Fruit fly (Drosophila melanogaster) whole organism, embryonic: ENCODE measurements around the gene DEF8.

Source experiments
- Abd-B ChIP-seq: fragments of 200-800 bp; sonication (Bioruptor generic); optimal IDR thresholded peaks from 2 replicates; lab custom pipeline; 2018; ENCODE audit warnings: missing biosample characterization, mild to moderate bottlenecking, missing genetic modification characterization, moderate library complexity
- Bgb ChIP-seq: fragments of 200-800 bp; sonication (Bioruptor generic); IDR thresholded peaks from 2 replicates; pipeline ENCODE4 v1.3.6; 2022; ENCODE audit warnings: missing biosample characterization, missing genetic modification characterization; ENCODE audit not compliant: partially characterized antibody
- CG10431 ChIP-seq: fragments of 200-800 bp; sonication (Bioruptor generic); optimal IDR thresholded peaks from 3 replicates; lab custom pipeline; 2018; ENCODE audit warnings: missing biosample characterization, mild to moderate bottlenecking, missing genetic modification characterization
- CG10543 ChIP-seq: fragments of 200-800 bp; sonication (Bioruptor generic); optimal IDR thresholded peaks from 3 replicates; lab custom pipeline; 2017; ENCODE audit warnings: missing biosample characterization, mild to moderate bottlenecking, missing genetic modification characterization, moderate library complexity
- CG11456 ChIP-seq: fragments of 200-800 bp; sonication (Bioruptor generic); IDR thresholded peaks from 3 replicates; pipeline ENCODE4 v1.3.6; 2022; ENCODE audit warnings: missing biosample characterization, missing genetic modification characterization
- CG11560 ChIP-seq: fragments of 200-800 bp; sonication (Bioruptor generic); IDR thresholded peaks from 3 replicates; pipeline ENCODE4 v1.3.6; 2022; ENCODE audit warnings: missing biosample characterization, missing genetic modification characterization
- CG12219 ChIP-seq: fragments of 200-800 bp; sonication (Bioruptor generic); optimal IDR thresholded peaks from 3 replicates; lab custom pipeline; 2018; ENCODE audit warnings: missing biosample characterization, mild to moderate bottlenecking, missing genetic modification characterization
- CG12299 ChIP-seq: fragments of 200-800 bp; sonication (Bioruptor generic); optimal IDR thresholded peaks from 2 replicates; lab custom pipeline; 2018; ENCODE audit warnings: missing biosample characterization, mild to moderate bottlenecking, missing genetic modification characterization
- CG12744 ChIP-seq: fragments of 200-800 bp; sonication (Bioruptor generic); optimal IDR thresholded peaks from 2 replicates; lab custom pipeline; 2016; ENCODE audit warnings: missing biosample characterization, missing genetic modification characterization
- CG13296 ChIP-seq: fragments of 200-800 bp; sonication (Bioruptor generic); optimal IDR thresholded peaks from 3 replicates; lab custom pipeline; 2018; ENCODE audit warnings: missing biosample characterization, mild to moderate bottlenecking, missing genetic modification characterization
- CG14667 ChIP-seq: fragments of 200-800 bp; sonication (Bioruptor generic); IDR thresholded peaks from 2 replicates; pipeline ENCODE4 v1.3.6; 2022; ENCODE audit warnings: missing biosample characterization, missing genetic modification characterization
- CG1603 ChIP-seq: fragments of 200-800 bp; sonication (Bioruptor generic); optimal IDR thresholded peaks from 2 replicates; lab custom pipeline; 2019; ENCODE audit warnings: missing biosample characterization, mild to moderate bottlenecking, missing genetic modification characterization, moderate library complexity
- CG17361 ChIP-seq: fragments of 200-800 bp; sonication (Bioruptor generic); IDR thresholded peaks from 3 replicates; pipeline ENCODE4 v1.3.6; 2022; ENCODE audit warnings: missing biosample characterization, missing genetic modification characterization
- CG2202 ChIP-seq: fragments of 200-800 bp; sonication (Bioruptor generic); optimal IDR thresholded peaks from 2 replicates; lab custom pipeline; 2018; ENCODE audit warnings: missing biosample characterization, mild to moderate bottlenecking, missing genetic modification characterization
- CG2889 ChIP-seq: fragments of 200-800 bp; sonication (Bioruptor generic); IDR thresholded peaks from 3 replicates; pipeline ENCODE4 v1.3.6; 2022; ENCODE audit warnings: missing biosample characterization, missing genetic modification characterization
- CG31388 ChIP-seq: fragments of 200-800 bp; sonication (Bioruptor generic); optimal IDR thresholded peaks from 2 replicates; lab custom pipeline; 2016; ENCODE audit warnings: missing biosample characterization, missing genetic modification characterization
- CG31441 ChIP-seq: fragments of 200-800 bp; sonication (Bioruptor generic); IDR thresholded peaks from 2 replicates; pipeline ENCODE4 v1.3.6; 2022; ENCODE audit warnings: missing biosample characterization, missing genetic modification characterization
- CG3847 ChIP-seq: fragments of 200-800 bp; sonication (Bioruptor generic); IDR thresholded peaks from 2 replicates; pipeline ENCODE4 v1.3.6; 2022; ENCODE audit warnings: missing biosample characterization, missing genetic modification characterization
- CG4820 ChIP-seq: fragments of 200-800 bp; sonication (Bioruptor generic); optimal IDR thresholded peaks from 3 replicates; lab custom pipeline; 2016; ENCODE audit warnings: missing biosample characterization, missing genetic modification characterization
- CG5180 ChIP-seq: fragments of 200-800 bp; sonication (Bioruptor generic); optimal IDR thresholded peaks from 3 replicates; lab custom pipeline; 2017; ENCODE audit warnings: missing biosample characterization, missing genetic modification characterization, mild to moderate bottlenecking, moderate library complexity, missing genetic modification reagents
- CkIIα-i1 ChIP-seq: fragments of 200-800 bp; sonication (Bioruptor generic); IDR thresholded peaks from 2 replicates; pipeline ENCODE4 v1.3.6; 2022; ENCODE audit warnings: missing biosample characterization, missing genetic modification characterization
- CoRest ChIP-seq: fragments of 200-800 bp; sonication (Bioruptor generic); optimal IDR thresholded peaks from 3 replicates; lab custom pipeline; 2018; ENCODE audit warnings: missing biosample characterization, mild to moderate bottlenecking, missing genetic modification characterization, moderate library complexity
- D19B ChIP-seq: fragments of 200-800 bp; sonication (Bioruptor generic); optimal IDR thresholded peaks from 2 replicates; lab custom pipeline; 2017; ENCODE audit warnings: missing biosample characterization, mild to moderate bottlenecking, missing genetic modification characterization
- Doc3 ChIP-seq: fragments of 200-800 bp; sonication (Bioruptor generic); IDR thresholded peaks from 3 replicates; pipeline ENCODE4 v1.3.6; 2022; ENCODE audit warnings: missing biosample characterization, missing genetic modification characterization; ENCODE audit not compliant: partially characterized antibody
- Dp ChIP-seq: fragments of 200-800 bp; sonication (Bioruptor generic); optimal IDR thresholded peaks from 2 replicates; lab custom pipeline; 2018; ENCODE audit warnings: missing biosample characterization, mild to moderate bottlenecking, missing genetic modification characterization, moderate library complexity
- Eip74EF ChIP-seq, 2 experiments: fragments of 200-800 bp in 1 of 2; fragments of >200 bp in 1 of 2; sonication (Bioruptor generic) in 1 of 2; optimal IDR thresholded peaks; 2 replicates each; lab custom pipeline; 2017 to 2019; ENCODE audit warnings: missing biosample characterization in 2 of 2, missing genetic modification characterization in 2 of 2, mild to moderate bottlenecking in 1 of 2, moderate library complexity in 1 of 2
- Elba2 ChIP-seq: fragments of 200-800 bp; sonication (Bioruptor generic); optimal IDR thresholded peaks from 3 replicates; lab custom pipeline; 2016; ENCODE audit warnings: missing biosample characterization, missing genetic modification characterization
- Gsc ChIP-seq: fragments of 200-800 bp; sonication (Bioruptor generic); IDR thresholded peaks from 2 replicates; pipeline ENCODE4 v1.3.6; 2022; ENCODE audit warnings: missing biosample characterization, missing genetic modification characterization
- Mad ChIP-seq: fragments of 200-800 bp; sonication (Bioruptor generic); optimal IDR thresholded peaks from 2 replicates; lab custom pipeline; 2016; ENCODE audit warnings: missing biosample characterization, missing genetic modification characterization
- Myb ChIP-seq: fragments of 200-800 bp; sonication (Bioruptor generic); optimal IDR thresholded peaks from 2 replicates; lab custom pipeline; 2016; ENCODE audit warnings: missing biosample characterization, missing genetic modification characterization
- Oaz ChIP-seq: fragments of 200-800 bp; sonication (Bioruptor generic); IDR thresholded peaks from 2 replicates; pipeline ENCODE4 v1.3.6; 2022; ENCODE audit warnings: missing biosample characterization, missing genetic modification characterization
- Ravus ChIP-seq: fragments of 200-800 bp; sonication (Bioruptor generic); IDR thresholded peaks from 2 replicates; pipeline ENCODE4 v1.3.6; 2022; ENCODE audit warnings: missing biosample characterization, missing genetic modification characterization
- Rx ChIP-seq: fragments of 200-800 bp; sonication (Bioruptor generic); IDR thresholded peaks from 2 replicates; pipeline ENCODE4 v1.3.6; 2022; ENCODE audit warnings: missing biosample characterization, missing genetic modification characterization
- Side ChIP-seq: fragments of 200-800 bp; sonication (Bioruptor generic); optimal IDR thresholded peaks from 2 replicates; lab custom pipeline; 2016; ENCODE audit warnings: missing biosample characterization, missing genetic modification characterization
- amos ChIP-seq: fragments of 200-800 bp; sonication (Bioruptor generic); IDR thresholded peaks from 2 replicates; pipeline ENCODE4 v1.3.6; 2022; ENCODE audit warnings: missing biosample characterization, missing genetic modification characterization; ENCODE audit not compliant: partially characterized antibody
- ash1 ChIP-seq: fragments of 200-800 bp; sonication (Bioruptor generic); optimal IDR thresholded peaks from 2 replicates; lab custom pipeline; 2018; ENCODE audit warnings: missing biosample characterization, mild to moderate bottlenecking, missing genetic modification characterization
- chinmo ChIP-seq: fragments of 200-800 bp; sonication (Bioruptor generic); IDR thresholded peaks from 4 replicates; pipeline ENCODE4 v1.3.6; 2022; ENCODE audit warnings: missing biosample characterization, missing genetic modification characterization; ENCODE audit not compliant: partially characterized antibody
- disco-r ChIP-seq: fragments of 200-800 bp; sonication (Bioruptor generic); optimal IDR thresholded peaks from 2 replicates; lab custom pipeline; 2016; ENCODE audit warnings: missing biosample characterization, missing genetic modification characterization
- fd102C ChIP-seq: fragments of 200-800 bp; sonication (Bioruptor generic); optimal IDR thresholded peaks from 2 replicates; lab custom pipeline; 2018; ENCODE audit warnings: missing biosample characterization, mild to moderate bottlenecking, missing genetic modification characterization, moderate library complexity
- fd64A ChIP-seq: fragments of 200-800 bp; sonication (Bioruptor generic); optimal IDR thresholded peaks from 3 replicates; lab custom pipeline; 2018; ENCODE audit warnings: missing biosample characterization, mild to moderate bottlenecking, missing genetic modification characterization
- gcm ChIP-seq: fragments of 200-800 bp; sonication (Bioruptor generic); optimal IDR thresholded peaks from 2 replicates; lab custom pipeline; 2019; ENCODE audit warnings: missing biosample characterization, mild to moderate bottlenecking, missing genetic modification characterization, moderate library complexity
- h ChIP-seq: fragments of >200 bp; optimal IDR thresholded peaks from 2 replicates; lab custom pipeline; 2017
- kay ChIP-seq: fragments of 200-800 bp; sonication (Bioruptor generic); optimal IDR thresholded peaks from 2 replicates; lab custom pipeline; 2016; ENCODE audit warnings: missing biosample characterization, missing genetic modification characterization
- ranshi ChIP-seq: fragments of 200-800 bp; sonication (Bioruptor generic); IDR thresholded peaks from 2 replicates; pipeline ENCODE4 v1.3.6; 2022; ENCODE audit warnings: missing biosample characterization, missing genetic modification characterization
- schlank ChIP-seq: fragments of 200-800 bp; sonication (Bioruptor generic); optimal IDR thresholded peaks from 2 replicates; lab custom pipeline; 2018; ENCODE audit warnings: missing biosample characterization, mild to moderate bottlenecking, missing genetic modification characterization
- tap ChIP-seq: fragments of 200-800 bp; optimal IDR thresholded peaks from 3 replicates; lab custom pipeline; 2019; ENCODE audit warnings: missing biosample characterization, mild to moderate bottlenecking, missing genetic modification characterization, moderate library complexity
- tio ChIP-seq: fragments of 200-800 bp; sonication (Bioruptor generic); optimal IDR thresholded peaks from 2 replicates; lab custom pipeline; 2017; ENCODE audit warnings: missing biosample characterization, missing genetic modification characterization, inconsistent platforms
- tup ChIP-seq: fragments of 200-800 bp; sonication (Bioruptor generic); optimal IDR thresholded peaks from 2 replicates; lab custom pipeline; 2016; ENCODE audit warnings: missing biosample characterization, mild to moderate bottlenecking, missing genetic modification characterization, moderate library complexity
- wor ChIP-seq: fragments of 200-800 bp; sonication (Bioruptor generic); IDR thresholded peaks from 2 replicates; pipeline ENCODE4 v1.3.6; 2022; ENCODE audit warnings: missing biosample characterization, missing genetic modification characterization
- zfh2 ChIP-seq: fragments of 200-800 bp; sonication (Bioruptor generic); optimal IDR thresholded peaks from 2 replicates; lab custom pipeline; 2016; ENCODE audit warnings: missing biosample characterization, missing genetic modification characterization

The DEF8 gene

dm6 chr3L:12115966-12116735 is 15.8 kb upstream of the DEF8 start, which contains the start of gene vers (continued):
- TF ChIP-seq CG31388 (GFP tag; lab: Kevin White, UChicago) (no peak), Side (GFP tag; lab: Kevin White, UChicago) (peak; percentile 28), fd102C (GFP tag; lab: Kevin White, UChicago) (no peak), CG11456 (no peak), CG1603 (tag; lab: Kevin White, UChicago) (peak; percentile 70), Mad (GFP tag; lab: Kevin White, UChicago) (no peak), kay (GFP tag; lab: Kevin White, UChicago) (no peak), CG2202 (tag; lab: Kevin White, UChicago) (no peak), D19B (GFP tag; lab: Kevin White, UChicago) (no peak), CG12219 (GFP tag; lab: Kevin White, UChicago) (no peak), CG31441 (GFP tag; lab: Robert Waterston, UW) (no peak), schlank (tag; lab: Kevin White, UChicago) (no peak), CG14667 (no peak), CG2889 (no peak), CG10543 (GFP tag; lab: Kevin White, UChicago) (no peak), Bgb (peak; percentile 95), Doc3 (GFP tag; lab: Robert Waterston, UW) (peak; percentile 91), zfh2 (peak; percentile 33), CG12744 (GFP tag; lab: Kevin White, UChicago) (no peak), Elba2 (peak; percentile 75), CG13296 (GFP tag; lab: Kevin White, UChicago) (peak; percentile 29), Abd-B (peak; percentile 7), gcm (GFP tag; lab: Kevin White, UChicago) (no peak), CG4820 (GFP tag; lab: Kevin White, UChicago) (no peak), tap (tag; lab: Kevin White, UChicago) (no peak), CG17361 (GFP tag; lab: Robert Waterston, UW) (0 out of 3 replicates have a peak, but pooled peaks have one; percentile 34), CkIIα-i1 (no peak), ash1 (GFP tag; lab: Kevin White, UChicago) (no peak), Gsc (GFP tag; lab: Robert Waterston, UW) (no peak), ranshi (0 out of 2 replicates have a peak, but pooled peaks have one; percentile 17), Eip74EF (GFP tag; optimal IDR thresholded peaks at IDR 0.05; lab: Kevin White, UChicago) (no peak), h (lab: Kevin White, UChicago) (no peak), Rx (no peak), Ravus (GFP tag; lab: Robert Waterston, UW) (no peak), CG3847 (GFP tag; lab: Robert Waterston, UW) (peak; percentile 50), tio (GFP tag; lab: Kevin White, UChicago) (no peak), chinmo (peak; percentile 95; the same call in 3 of the 4 replicates), Myb (GFP tag; lab: Kevin White, UChicago) (peak; percentile 14), Oaz (no peak), CoRest (peak; percentile 14), CG5180 (GFP tag; lab: Kevin White, UChicago) (no peak), fd64A (GFP tag; lab: Kevin White, UChicago) (no peak), CG12299 (tag; lab: Kevin White, UChicago) (no peak), CG11560 (tag; lab: Robert Waterston, UW) (no peak), amos (GFP tag; lab: Robert Waterston, UW) (peak; percentile 96), wor (GFP tag; lab: Robert Waterston, UW) (no peak), tup (GFP tag; lab: Kevin White, UChicago) (no peak), CG10431 (GFP tag; lab: Kevin White, UChicago) (no peak), Dp (GFP tag; lab: Kevin White, UChicago) (peak; percentile 98), disco-r (GFP tag; lab: Kevin White, UChicago) (no peak)
